Worm (Caenorhabditis elegans) whole organism, late embryonic: ENCODE results near the gene ncx-1.

Source experiments
- C08G9.2 ChIP-seq: sonication (generic microtip); optimal IDR thresholded peaks from 2 replicates; lab custom pipeline; 2016; ENCODE audit warnings: mild to moderate bottlenecking, missing genetic modification characterization, moderate library complexity, missing compliant biosample characterization
- C38D4.7 ChIP-seq: fragments of 200-800 bp; sonication (Bioruptor generic); optimal IDR thresholded peaks from 2 replicates; lab custom pipeline; 2018; ENCODE audit warnings: mild to moderate bottlenecking, missing genetic modification characterization, moderate library complexity, missing compliant biosample characterization
- T23F11.4 ChIP-seq: fragments of 200-800 bp; sonication (Bioruptor generic); optimal IDR thresholded peaks from 2 replicates; lab custom pipeline; 2018; ENCODE audit warnings: mild to moderate bottlenecking, missing genetic modification characterization, missing compliant biosample characterization
- ahr-1 ChIP-seq: sonication (generic microtip); optimal IDR thresholded peaks from 2 replicates; lab custom pipeline; 2016; ENCODE audit warnings: missing genetic modification characterization, missing compliant biosample characterization
- ceh-14 ChIP-seq: sonication (generic microtip); optimal IDR thresholded peaks from 2 replicates; lab custom pipeline; 2016; ENCODE audit warnings: missing genotype, missing genetic modification characterization, missing compliant biosample characterization
- ceh-18 ChIP-seq: sonication (generic microtip); optimal IDR thresholded peaks from 2 replicates; lab custom pipeline; 2016; ENCODE audit warnings: missing genetic modification characterization, missing compliant biosample characterization
- ceh-19 ChIP-seq: fragments of 200-800 bp; sonication (Bioruptor generic); optimal IDR thresholded peaks from 2 replicates; lab custom pipeline; 2018; ENCODE audit warnings: mild to moderate bottlenecking, missing genetic modification characterization, missing compliant biosample characterization
- ceh-2 ChIP-seq: sonication (generic microtip); optimal IDR thresholded peaks from 2 replicates; lab custom pipeline; 2016; ENCODE audit warnings: missing genotype, missing genetic modification characterization, missing compliant biosample characterization
- ceh-31 ChIP-seq: sonication (generic microtip); optimal IDR thresholded peaks from 2 replicates; lab custom pipeline; 2016; ENCODE audit warnings: missing genetic modification characterization, missing compliant biosample characterization
- ceh-48 ChIP-seq: sonication (generic microtip); optimal IDR thresholded peaks from 2 replicates; lab custom pipeline; 2016; ENCODE audit warnings: missing genetic modification characterization, inconsistent platforms, missing compliant biosample characterization
- che-1 ChIP-seq: sonication (generic microtip); optimal IDR thresholded peaks from 2 replicates; lab custom pipeline; 2016; ENCODE audit warnings: mild to moderate bottlenecking, missing genetic modification characterization, missing compliant biosample characterization
- dve-1 ChIP-seq: sonication (generic microtip); optimal IDR thresholded peaks from 2 replicates; lab custom pipeline; 2017; ENCODE audit warnings: antibody characterized with exemption, mild to moderate bottlenecking, missing genetic modification characterization, missing compliant biosample characterization
- ets-4 ChIP-seq: sonication (generic microtip); optimal IDR thresholded peaks from 2 replicates; lab custom pipeline; 2016; ENCODE audit warnings: missing genetic modification characterization, missing compliant biosample characterization
- fkh-10 ChIP-seq: fragments of 150-350 bp; optimal IDR thresholded peaks from 2 replicates; lab custom pipeline; 2014; ENCODE audit warnings: missing biosample characterization, missing genetic modification reagents, missing genetic modification characterization
- fkh-6 ChIP-seq: sonication (generic microtip); optimal IDR thresholded peaks from 2 replicates; lab custom pipeline; 2016; ENCODE audit warnings: missing genetic modification characterization, missing compliant biosample characterization
- gmeb-2 ChIP-seq: sonication (generic microtip); optimal IDR thresholded peaks from 2 replicates; lab custom pipeline; 2016; ENCODE audit warnings: missing genetic modification characterization, inconsistent platforms, missing compliant biosample characterization
- hlh-15 ChIP-seq: sonication (generic microtip); optimal IDR thresholded peaks from 2 replicates; lab custom pipeline; 2016; ENCODE audit warnings: missing genetic modification characterization, missing compliant biosample characterization
- hlh-30 ChIP-seq: sonication (generic microtip); optimal IDR thresholded peaks from 2 replicates; lab custom pipeline; 2017; ENCODE audit warnings: antibody characterized with exemption, missing genetic modification characterization, missing compliant biosample characterization; ENCODE audit not compliant: insufficient read depth
- lim-6 ChIP-seq: sonication (generic microtip); optimal IDR thresholded peaks from 2 replicates; lab custom pipeline; 2016; ENCODE audit warnings: missing genetic modification characterization, missing compliant biosample characterization
- lin-11 ChIP-seq: fragments of 200-800 bp; sonication (Bioruptor generic); optimal IDR thresholded peaks from 2 replicates; lab custom pipeline; 2018; ENCODE audit warnings: mild to moderate bottlenecking, missing genetic modification characterization, missing compliant biosample characterization
- madf-2 ChIP-seq: sonication (generic microtip); optimal IDR thresholded peaks from 2 replicates; lab custom pipeline; 2017; ENCODE audit warnings: missing genetic modification characterization, missing compliant biosample characterization
- nhr-232 ChIP-seq: sonication (generic microtip); optimal IDR thresholded peaks from 2 replicates; lab custom pipeline; 2016; ENCODE audit warnings: missing genetic modification characterization, missing compliant biosample characterization
- pax-1 ChIP-seq: fragments of 150-350 bp; optimal IDR thresholded peaks from 2 replicates; lab custom pipeline; 2014; ENCODE audit warnings: missing biosample characterization, missing genetic modification characterization
- pha-2 ChIP-seq: sonication (generic microtip); optimal IDR thresholded peaks from 2 replicates; lab custom pipeline; 2017; ENCODE audit warnings: mild to moderate bottlenecking, missing genetic modification characterization, missing compliant biosample characterization
- pha-4 ChIP-seq: fragments of 150-350 bp; optimal IDR thresholded peaks from 2 replicates; lab custom pipeline; 2018; ENCODE audit warnings: missing biosample characterization, missing genetic modification reagents, missing genetic modification characterization
- pqm-1 ChIP-seq: sonication (generic microtip); optimal IDR thresholded peaks from 2 replicates; lab custom pipeline; 2016; ENCODE audit warnings: missing genetic modification characterization, missing compliant biosample characterization
- pros-1 ChIP-seq: fragments of 150-350 bp; optimal IDR thresholded peaks from 2 replicates; lab custom pipeline; 2014; ENCODE audit warnings: missing biosample characterization, missing genetic modification reagents, missing genetic modification characterization
- ref-2 ChIP-seq: sonication (generic microtip); optimal IDR thresholded peaks from 2 replicates; lab custom pipeline; 2016; ENCODE audit warnings: missing genetic modification characterization, missing compliant biosample characterization
- rnt-1 ChIP-seq: sonication (generic microtip); optimal IDR thresholded peaks from 2 replicates; lab custom pipeline; 2016; ENCODE audit warnings: missing genetic modification characterization, missing compliant biosample characterization
- sox-2 ChIP-seq: fragments of 200-800 bp; sonication (Bioruptor generic); IDR thresholded peaks from 2 replicates; pipeline ENCODE4 v1.3.6; 2022; ENCODE audit warnings: missing genetic modification reagents, missing genetic modification characterization, missing compliant biosample characterization
- syd-9 ChIP-seq: sonication (generic microtip); optimal IDR thresholded peaks from 2 replicates; lab custom pipeline; 2016; ENCODE audit warnings: mild to moderate bottlenecking, missing genetic modification characterization, moderate library complexity, missing compliant biosample characterization
- tbx-2 ChIP-seq: sonication (generic microtip); optimal IDR thresholded peaks from 2 replicates; lab custom pipeline; 2016; ENCODE audit warnings: missing genetic modification characterization, missing compliant biosample characterization
- ttx-3 ChIP-seq: sonication (generic microtip); optimal IDR thresholded peaks from 2 replicates; lab custom pipeline; 2016; ENCODE audit warnings: missing genetic modification reagents, missing genetic modification characterization, missing compliant biosample characterization
- unc-3 ChIP-seq, 2 experiments: fragments of 200-800 bp in 1 of 2; sonication (Bioruptor generic) in 1 of 2; sonication (generic microtip) in 1 of 2; conservative IDR thresholded peaks in 1 of 2; optimal IDR thresholded peaks in 1 of 2; 2 replicates each; pipeline versions ENCODE4 v1.3.6 to Lab custom; 2016 to 2022; ENCODE audit warnings: missing compliant biosample characterization in 2 of 2, missing genetic modification characterization in 2 of 2, missing genetic modification reagents in 1 of 2
- unc-42 ChIP-seq: sonication (generic microtip); optimal IDR thresholded peaks from 2 replicates; lab custom pipeline; 2016; ENCODE audit warnings: missing genotype, missing genetic modification characterization, missing compliant biosample characterization
- unc-55 ChIP-seq: sonication (generic microtip); optimal IDR thresholded peaks from 2 replicates; lab custom pipeline; 2017; ENCODE audit warnings: missing biosample characterization, missing genetic modification reagents, missing genetic modification characterization
- unc-86 ChIP-seq: sonication (generic microtip); optimal IDR thresholded peaks from 2 replicates; lab custom pipeline; 2016; ENCODE audit warnings: missing genetic modification characterization, missing compliant biosample characterization

Gene ncx-1

ce11 chrV:20161781-20162289 lies 41.4 kb upstream of the ncx-1 start:
- TF ChIP-seq gmeb-2: no peak
- no peak for TF ChIP-seq pha-4 (tag; lab: Kevin White, UChicago)
- TF ChIP-seq unc-86 (tag; lab: Kevin White, UChicago): no peak
- TF ChIP-seq ceh-19: no peak
- no peak for TF ChIP-seq rnt-1 (tag; lab: Kevin White, UChicago)
- TF ChIP-seq, all 69 proteins: peak for 0

- TF ChIP-seq ceh-31 (tag; lab: Kevin White, UChicago) (no peak), unc-3 (GFP tag; conservative IDR thresholded peaks at IDR 0.05; lab: Robert Waterston, UW) (no peak), unc-3 (tag; optimal IDR thresholded peaks at IDR 0.05; lab: Kevin White, UChicago) (no peak), T23F11.4 (GFP tag; lab: Kevin White, UChicago) (no peak), nhr-232 (tag; lab: Kevin White, UChicago) (no peak), pros-1 (tag; lab: Kevin White, UChicago) (no peak), unc-86 (tag; lab: Kevin White, UChicago) (no peak), ref-2 (tag; lab: Kevin White, UChicago) (no peak), pax-1 (no peak), pha-2 (tag; lab: Kevin White, UChicago) (no peak), che-1 (tag; lab: Kevin White, UChicago) (no peak), madf-2 (tag; lab: Kevin White, UChicago) (no peak), sox-2 (GFP tag; lab: Robert Waterston, UW) (no peak), fkh-10 (no peak), ceh-2 (no peak), dve-1 (tag; lab: Kevin White, UChicago) (no peak), ttx-3 (tag; lab: Kevin White, UChicago) (no peak), pqm-1 (no peak)
Measured at ce11 chrV:20158223-20158622, 37.8 kb upstream of the ncx-1 start, which contains the start of gene F19B2.6. TSS of gene F19B2.6 (plus strand) at chrV:20158523.

DNA sequence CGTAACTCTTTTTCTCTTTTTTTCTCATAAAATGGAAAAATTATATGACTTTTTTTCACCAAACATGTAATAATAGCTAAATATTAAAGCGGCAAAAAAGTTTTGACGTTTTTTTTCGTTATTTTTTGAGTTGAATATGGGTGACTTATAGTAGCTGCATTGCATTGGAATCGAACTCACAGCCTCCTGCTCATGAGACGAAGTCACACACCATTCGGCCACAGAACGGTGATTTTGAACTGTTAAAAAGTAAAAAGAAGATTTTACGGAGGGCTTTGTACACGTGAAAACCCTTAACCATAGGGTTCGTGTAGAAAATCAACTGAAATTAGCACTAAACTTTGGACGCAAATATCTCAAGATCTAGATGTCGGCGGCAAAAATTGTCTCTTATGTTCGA lies 31.4 kb upstream of the ncx-1 start:
- no peak for TF ChIP-seq ceh-48 (tag; lab: Kevin White, UChicago)
- TF ChIP-seq che-1 (tag; lab: Kevin White, UChicago): no peak
- no peak for TF ChIP-seq ahr-1 (tag; lab: Kevin White, UChicago)
- no peak for TF ChIP-seq lim-6
- TF ChIP-seq C38D4.7 (GFP tag; lab: Kevin White, UChicago): no peak
- no peak for TF ChIP-seq ref-2 (tag; lab: Kevin White, UChicago)
- no peak for TF ChIP-seq tbx-2
- no peak for TF ChIP-seq ceh-2

- TF ChIP-seq hlh-30 (tag; lab: Kevin White, UChicago) (no peak), unc-55 (GFP tag; lab: Kevin White, UChicago) (no peak), ceh-48 (tag; lab: Kevin White, UChicago) (no peak), C08G9.2 (tag; lab: Kevin White, UChicago) (no peak), lin-11 (tag; lab: Kevin White, UChicago) (no peak), unc-42 (tag; lab: Kevin White, UChicago) (no peak), T23F11.4 (GFP tag; lab: Kevin White, UChicago) (no peak), ets-4 (tag; lab: Kevin White, UChicago) (no peak), fkh-6 (tag; lab: Kevin White, UChicago) (no peak), ref-2 (tag; lab: Kevin White, UChicago) (no peak), ttx-3 (tag; lab: Kevin White, UChicago) (no peak), hlh-15 (tag; lab: Kevin White, UChicago) (no peak), unc-86 (tag; lab: Kevin White, UChicago) (no peak), ceh-14 (tag; lab: Kevin White, UChicago) (no peak), ceh-18 (tag; lab: Kevin White, UChicago) (no peak), syd-9 (tag; lab: Kevin White, UChicago) (no peak)
Measured at ce11 chrV:20151432-20151831, 31.0 kb upstream of the ncx-1 start, which contains the start of gene F19B2.7. TSS of gene F19B2.7 (plus strand) at chrV:20151732.
